Fruit fly (Drosophila melanogaster) whole organism, embryonic: ENCODE results near the gene tplus3a.

Experiments used
- CG11695 ChIP-seq: fragments of 200-800 bp; sonication (Bioruptor generic); IDR thresholded peaks from 3 replicates; pipeline ENCODE4 v1.3.6; 2022; ENCODE audit warnings: missing biosample characterization, missing genetic modification characterization
- CG17186 ChIP-seq: fragments of 200-800 bp; sonication (Bioruptor generic); optimal IDR thresholded peaks from 3 replicates; lab custom pipeline; 2017; ENCODE audit warnings: missing biosample characterization, missing genetic modification reagents, missing genetic modification characterization
- Hr3 ChIP-seq: fragments of 200-800 bp; sonication (Bioruptor generic); optimal IDR thresholded peaks from 3 replicates; lab custom pipeline; 2016; ENCODE audit warnings: missing biosample characterization, missing genetic modification characterization
- Sin3A ChIP-seq: fragments of >200 bp; optimal IDR thresholded peaks from 2 replicates; lab custom pipeline; 2018
- gem ChIP-seq: fragments of 200-800 bp; sonication (Bioruptor generic); optimal IDR thresholded peaks from 2 replicates; lab custom pipeline; 2019; ENCODE audit warnings: missing biosample characterization, mild to moderate bottlenecking, missing genetic modification characterization, moderate library complexity
- sim ChIP-seq: fragments of 200-800 bp; sonication (Bioruptor generic); IDR thresholded peaks from 2 replicates; pipeline ENCODE4 v1.3.6; 2022; ENCODE audit warnings: missing biosample characterization, missing genetic modification characterization

DNA sequence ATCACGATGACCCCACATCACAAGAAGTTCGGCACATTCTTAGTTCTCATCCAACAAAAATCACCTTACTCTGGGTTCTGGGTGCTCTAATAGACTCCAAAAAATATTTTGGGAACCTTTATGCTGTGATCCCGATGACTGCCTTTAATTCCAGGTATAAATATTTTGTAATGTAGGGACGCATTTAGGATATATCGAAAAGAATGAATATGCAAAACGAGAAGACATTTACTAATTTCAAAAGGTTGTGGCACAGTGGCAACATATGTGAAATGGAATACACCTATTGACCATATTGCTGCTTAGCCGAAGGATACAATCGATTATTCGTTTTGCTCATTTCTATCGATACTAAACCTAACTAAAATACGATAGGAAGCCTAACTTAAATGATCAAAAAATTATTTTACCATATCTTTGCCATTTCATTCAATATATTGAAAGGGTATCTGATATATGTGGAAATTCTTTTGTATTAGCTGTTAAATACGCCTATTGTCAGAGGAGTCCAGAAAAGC, 50.0 kb downstream of the tplus3a start, which contains the start of gene CG3651:
- TF ChIP-seq Sin3A (lab: Kevin White, UChicago) (no peak), CG11695 (GFP tag; lab: Robert Waterston, UW) (no peak), sim (GFP tag; lab: Robert Waterston, UW) (no peak), gem (peak; percentile 15), Hr3 (GFP tag; lab: Kevin White, UChicago) (no peak), CG17186 (GFP tag; lab: Kevin White, UChicago) (no peak)
